Worm (Caenorhabditis elegans): ENCODE measurements around the gene ubq-1.

ce11 chrIII:5948986-5949385 is 8.9 kb downstream of the ubq-1 start:
- TF ChIP-seq ztf-29 (GFP tag; IDR thresholded peaks at IDR 0.05), result no peak
- TF ChIP-seq ztf-23 (GFP tag; IDR thresholded peaks at IDR 0.05), result no peak
- TF ChIP-seq ref-1 (GFP tag; conservative IDR thresholded peaks at IDR 0.05), result no peak
- no peak for TF ChIP-seq flt-1 (GFP tag; IDR thresholded peaks at IDR 0.05)

All from whole organism, midembryonic.